Fruit fly (Drosophila melanogaster) whole organism, embryonic: ENCODE results near the gene COX5B.

Source experiments
- Atf3 ChIP-seq: fragments of 200-800 bp; sonication (Bioruptor generic); optimal IDR thresholded peaks from 3 replicates; lab custom pipeline; 2016; ENCODE audit warnings: missing biosample characterization, missing genetic modification characterization
- Bgb ChIP-seq: fragments of 200-800 bp; sonication (Bioruptor generic); IDR thresholded peaks from 2 replicates; pipeline ENCODE4 v1.3.6; 2022; ENCODE audit warnings: missing biosample characterization, missing genetic modification characterization; ENCODE audit not compliant: partially characterized antibody
- C15 ChIP-seq: fragments of 200-800 bp; sonication (Bioruptor generic); IDR thresholded peaks from 3 replicates; pipeline ENCODE4 v1.3.6; 2022; ENCODE audit warnings: missing biosample characterization, missing genetic modification characterization
- CG12391 ChIP-seq: fragments of 200-800 bp; sonication (Bioruptor generic); optimal IDR thresholded peaks from 3 replicates; lab custom pipeline; 2018; ENCODE audit warnings: missing biosample characterization, mild to moderate bottlenecking, missing genetic modification characterization, moderate library complexity
- CG12769 ChIP-seq: fragments of 200-800 bp; sonication (Bioruptor generic); optimal IDR thresholded peaks from 2 replicates; lab custom pipeline; 2019; ENCODE audit warnings: missing biosample characterization, mild to moderate bottlenecking, missing genetic modification characterization, moderate library complexity
- CG13287 ChIP-seq: fragments of 200-800 bp; sonication (Bioruptor generic); IDR thresholded peaks from 2 replicates; pipeline ENCODE4 v1.3.6; 2022; ENCODE audit warnings: missing biosample characterization, missing genetic modification characterization; ENCODE audit not compliant: partially characterized antibody
- CG13624 ChIP-seq: fragments of 200-800 bp; sonication (Bioruptor generic); optimal IDR thresholded peaks from 2 replicates; lab custom pipeline; 2016; ENCODE audit warnings: missing biosample characterization, missing genetic modification characterization
- CG13775 ChIP-seq: fragments of 200-800 bp; sonication (Bioruptor generic); optimal IDR thresholded peaks from 3 replicates; lab custom pipeline; 2017; ENCODE audit warnings: missing biosample characterization, mild to moderate bottlenecking, missing genetic modification characterization
- CG14014 ChIP-seq: fragments of 200-800 bp; sonication (Bioruptor generic); IDR thresholded peaks from 2 replicates; pipeline ENCODE4 v1.3.6; 2022; ENCODE audit warnings: missing biosample characterization, missing genetic modification characterization
- CG15269 ChIP-seq: fragments of 200-800 bp; sonication (Bioruptor generic); optimal IDR thresholded peaks from 2 replicates; lab custom pipeline; 2018; ENCODE audit warnings: missing biosample characterization, mild to moderate bottlenecking, missing genetic modification characterization, moderate library complexity
- CG15696 ChIP-seq: fragments of 200-800 bp; sonication (Bioruptor generic); optimal IDR thresholded peaks from 2 replicates; lab custom pipeline; 2019; ENCODE audit warnings: missing biosample characterization, mild to moderate bottlenecking, missing genetic modification characterization, moderate library complexity
- CG16779 ChIP-seq: fragments of 200-800 bp; sonication (Bioruptor generic); IDR thresholded peaks from 2 replicates; pipeline ENCODE4 v1.3.6; 2022; ENCODE audit warnings: missing biosample characterization, missing genetic modification characterization
- CG17359 ChIP-seq: fragments of 200-800 bp; sonication (Bioruptor generic); optimal IDR thresholded peaks from 3 replicates; lab custom pipeline; 2018; ENCODE audit warnings: missing biosample characterization, mild to moderate bottlenecking, missing genetic modification characterization, moderate library complexity
- CG42726 ChIP-seq: fragments of 200-800 bp; sonication (Bioruptor generic); IDR thresholded peaks from 2 replicates; pipeline ENCODE4 v1.3.6; 2022; ENCODE audit warnings: missing biosample characterization, missing genetic modification characterization; ENCODE audit not compliant: partially characterized antibody
- CG4328 ChIP-seq: fragments of 200-800 bp; sonication (Bioruptor generic); optimal IDR thresholded peaks from 3 replicates; lab custom pipeline; 2017; ENCODE audit warnings: missing biosample characterization, missing genetic modification reagents, missing genetic modification characterization
- CG43689 ChIP-seq: fragments of 200-800 bp; sonication (Bioruptor generic); IDR thresholded peaks from 2 replicates; pipeline ENCODE4 v1.3.6; 2022; ENCODE audit warnings: missing biosample characterization, missing genetic modification characterization
- CG4404 ChIP-seq: fragments of 200-800 bp; sonication (Bioruptor generic); IDR thresholded peaks from 2 replicates; pipeline ENCODE4 v1.3.6; 2022; ENCODE audit warnings: missing biosample characterization, missing genetic modification characterization
- CG4617 ChIP-seq: fragments of 200-800 bp; sonication (Bioruptor generic); optimal IDR thresholded peaks from 3 replicates; lab custom pipeline; 2016; ENCODE audit warnings: missing biosample characterization, missing genetic modification characterization, borderline replicate concordance
- CG8924 ChIP-seq: fragments of 200-800 bp; optimal IDR thresholded peaks from 3 replicates; lab custom pipeline; 2019; ENCODE audit warnings: missing biosample characterization, mild to moderate bottlenecking, missing genetic modification characterization, moderate library complexity
- CTCF ChIP-seq: fragments of 200-800 bp; sonication (Bioruptor generic); optimal IDR thresholded peaks from 2 replicates; lab custom pipeline; 2017; ENCODE audit warnings: missing biosample characterization, mild to moderate bottlenecking, missing genetic modification characterization, moderate library complexity
- GATAe ChIP-seq: fragments of 200-800 bp; sonication (Bioruptor generic); conservative IDR thresholded peaks from 2 replicates; pipeline ENCODE4 v1.3.6; 2022; ENCODE audit warnings: missing biosample characterization, missing genetic modification characterization
- HHEX ChIP-seq: fragments of 200-800 bp; sonication (Bioruptor generic); optimal IDR thresholded peaks from 3 replicates; lab custom pipeline; 2017; ENCODE audit warnings: missing biosample characterization, mild to moderate bottlenecking, missing genetic modification characterization, missing genetic modification reagents
- HLH4C ChIP-seq: fragments of 200-800 bp; sonication (Bioruptor generic); IDR thresholded peaks from 3 replicates; pipeline ENCODE4 v1.3.6; 2022; ENCODE audit warnings: missing biosample characterization, missing genetic modification characterization; ENCODE audit not compliant: partially characterized antibody
- Lim3 ChIP-seq: fragments of 200-800 bp; sonication (Bioruptor generic); IDR thresholded peaks from 2 replicates; pipeline ENCODE4 v1.3.6; 2022; ENCODE audit warnings: missing biosample characterization, missing genetic modification characterization
- Neu2 ChIP-seq: fragments of 200-800 bp; sonication (Bioruptor generic); optimal IDR thresholded peaks from 3 replicates; lab custom pipeline; 2016; ENCODE audit warnings: missing biosample characterization, missing genetic modification characterization, borderline replicate concordance
- PHDP ChIP-seq: fragments of 200-800 bp; sonication (Bioruptor generic); optimal IDR thresholded peaks from 3 replicates; lab custom pipeline; 2018; ENCODE audit warnings: missing biosample characterization, mild to moderate bottlenecking, missing genetic modification characterization, moderate library complexity
- Taf1 ChIP-seq: fragments of 200-800 bp; sonication (Bioruptor generic); IDR thresholded peaks from 2 replicates; pipeline ENCODE4 v1.3.6; 2022; ENCODE audit warnings: missing biosample characterization, missing genetic modification characterization
- Tbp ChIP-seq: fragments of >200 bp; optimal IDR thresholded peaks from 2 replicates; lab custom pipeline; 2018; ENCODE audit warnings: missing biosample characterization, missing genetic modification characterization
- ara ChIP-seq: fragments of 200-800 bp; sonication (Bioruptor generic); IDR thresholded peaks from 2 replicates; pipeline ENCODE4 v1.3.6; 2022; ENCODE audit warnings: missing biosample characterization, missing genetic modification characterization
- bowl ChIP-seq: fragments of 200-800 bp; sonication (Bioruptor generic); IDR thresholded peaks from 2 replicates; pipeline ENCODE4 v1.3.6; 2022; ENCODE audit warnings: missing biosample characterization, missing genetic modification characterization
- crp ChIP-seq, 2 experiments: fragments of 200-800 bp; sonication (Bioruptor generic); optimal IDR thresholded peaks; 2 replicates in 1 of 2; 3 replicates in 1 of 2; lab custom pipeline; 2017; ENCODE audit warnings: missing biosample characterization in 2 of 2, missing genetic modification characterization in 2 of 2, mild to moderate bottlenecking in 1 of 2, moderate library complexity in 1 of 2
- fd102C ChIP-seq: fragments of 200-800 bp; sonication (Bioruptor generic); optimal IDR thresholded peaks from 2 replicates; lab custom pipeline; 2018; ENCODE audit warnings: missing biosample characterization, mild to moderate bottlenecking, missing genetic modification characterization, moderate library complexity
- gfzf ChIP-seq: fragments of 200-800 bp; sonication (Bioruptor generic); optimal IDR thresholded peaks from 2 replicates; lab custom pipeline; 2016; ENCODE audit warnings: missing biosample characterization, mild to moderate bottlenecking, missing genetic modification characterization, moderate library complexity
- gsb-n ChIP-seq: fragments of 200-800 bp; sonication (Bioruptor generic); optimal IDR thresholded peaks from 3 replicates; lab custom pipeline; 2018; ENCODE audit warnings: missing biosample characterization, mild to moderate bottlenecking, missing genetic modification characterization
- kay ChIP-seq: fragments of 200-800 bp; sonication (Bioruptor generic); optimal IDR thresholded peaks from 2 replicates; lab custom pipeline; 2016; ENCODE audit warnings: missing biosample characterization, missing genetic modification characterization
- mam ChIP-seq: fragments of 200-800 bp; sonication (Bioruptor generic); optimal IDR thresholded peaks from 3 replicates; lab custom pipeline; 2016; ENCODE audit warnings: missing biosample characterization, missing genetic modification characterization
- mld ChIP-seq: fragments of 200-800 bp; sonication (Bioruptor generic); IDR thresholded peaks from 3 replicates; pipeline ENCODE4 v1.3.6; 2022; ENCODE audit warnings: missing biosample characterization, missing genetic modification characterization; ENCODE audit not compliant: partially characterized antibody
- oc ChIP-seq: fragments of 200-800 bp; sonication (Bioruptor generic); optimal IDR thresholded peaks from 2 replicates; lab custom pipeline; 2018; ENCODE audit warnings: missing biosample characterization, mild to moderate bottlenecking, missing genetic modification characterization, moderate library complexity
- pfk ChIP-seq: fragments of 200-800 bp; sonication (Bioruptor generic); optimal IDR thresholded peaks from 2 replicates; lab custom pipeline; 2018; ENCODE audit warnings: missing biosample characterization, mild to moderate bottlenecking, missing genetic modification characterization, moderate library complexity
- pzg ChIP-seq: fragments of 200-800 bp; sonication (Bioruptor generic); optimal IDR thresholded peaks from 3 replicates; lab custom pipeline; 2018; ENCODE audit warnings: missing biosample characterization, mild to moderate bottlenecking, missing genetic modification characterization, moderate library complexity
- sr ChIP-seq: fragments of 200-800 bp; sonication (Bioruptor generic); IDR thresholded peaks from 3 replicates; pipeline ENCODE4 v1.3.6; 2022; ENCODE audit warnings: missing biosample characterization, missing genetic modification characterization
- stwl ChIP-seq: fragments of 200-800 bp; sonication (Bioruptor generic); optimal IDR thresholded peaks from 3 replicates; lab custom pipeline; 2018; ENCODE audit warnings: missing biosample characterization, mild to moderate bottlenecking, missing genetic modification characterization, moderate library complexity
- tgo ChIP-seq: fragments of 200-800 bp; sonication (Bioruptor generic); IDR thresholded peaks from 3 replicates; pipeline ENCODE4 v1.3.6; 2022; ENCODE audit warnings: missing biosample characterization, missing genetic modification characterization
- tll ChIP-seq, 2 experiments: fragments of 200-800 bp in 1 of 2; fragments of >200 bp in 1 of 2; sonication (Bioruptor generic) in 1 of 2; optimal IDR thresholded peaks; 2 replicates each; lab custom pipeline; 2017 to 2019; ENCODE audit warnings: missing biosample characterization in 2 of 2, missing genetic modification characterization in 2 of 2, mild to moderate bottlenecking in 1 of 2, moderate library complexity in 1 of 2
- trh ChIP-seq: fragments of 200-800 bp; sonication (Bioruptor generic); optimal IDR thresholded peaks from 2 replicates; lab custom pipeline; 2016; ENCODE audit warnings: missing biosample characterization, missing genetic modification characterization
- vfl ChIP-seq: fragments of 200-800 bp; sonication (Bioruptor generic); optimal IDR thresholded peaks from 2 replicates; lab custom pipeline; 2016; ENCODE audit warnings: missing biosample characterization, missing genetic modification characterization
- vvl ChIP-seq: fragments of 200-800 bp; sonication (Bioruptor generic); IDR thresholded peaks from 2 replicates; pipeline ENCODE4 v1.3.6; 2022; ENCODE audit warnings: missing biosample characterization, missing genetic modification characterization
- wdn ChIP-seq: fragments of 200-800 bp; sonication (Bioruptor generic); IDR thresholded peaks from 2 replicates; pipeline ENCODE4 v1.3.6; 2022; ENCODE audit warnings: missing biosample characterization, missing genetic modification characterization
- zen2 ChIP-seq: fragments of 200-800 bp; sonication (Bioruptor generic); IDR thresholded peaks from 3 replicates; pipeline ENCODE4 v1.3.6; 2022; ENCODE audit warnings: missing biosample characterization, missing genetic modification characterization; ENCODE audit not compliant: partially characterized antibody
- zfh2 ChIP-seq: fragments of 200-800 bp; sonication (Bioruptor generic); optimal IDR thresholded peaks from 2 replicates; lab custom pipeline; 2016; ENCODE audit warnings: missing biosample characterization, missing genetic modification characterization

Gene COX5B

DNA sequence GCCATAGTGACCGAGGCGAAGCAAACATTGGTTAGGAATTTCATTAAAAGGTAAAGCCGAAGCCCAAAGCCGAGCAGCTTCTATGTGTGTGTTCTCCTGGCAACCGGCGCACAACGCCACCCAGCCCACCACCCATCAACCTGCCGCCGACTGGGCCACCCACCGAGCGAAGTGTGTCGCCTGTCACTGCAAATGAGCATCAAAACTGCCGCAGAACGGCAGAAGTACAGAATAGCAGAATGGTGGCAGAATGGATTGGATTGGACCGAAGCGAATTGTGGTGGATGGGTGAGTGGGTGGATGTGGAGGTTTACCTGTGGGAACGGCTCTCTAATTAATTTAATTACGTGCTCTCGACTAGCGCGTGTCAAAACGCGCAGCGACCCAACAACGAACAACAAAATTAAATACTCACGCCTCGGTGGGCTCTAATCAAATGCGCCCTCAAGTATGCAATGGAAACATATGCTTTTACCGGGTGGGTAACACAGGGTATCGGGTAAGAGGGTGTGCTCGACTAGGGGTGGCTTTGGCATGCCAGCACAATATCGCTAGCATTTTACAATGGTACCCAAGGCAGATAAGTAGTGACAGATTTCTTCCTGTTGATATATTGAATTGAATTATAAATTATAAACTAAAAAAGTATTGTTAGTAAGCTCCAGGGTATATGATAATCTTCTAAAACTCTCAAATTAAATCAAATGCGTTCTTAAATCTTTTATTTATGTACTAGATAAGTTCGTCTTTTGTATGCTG lies 17.8 kb upstream of the COX5B start (continued):
- TF ChIP-seq CG4617 (GFP tag; lab: Kevin White, UChicago), result no peak
- no peak for TF ChIP-seq fd102C
- TF ChIP-seq CG17359 (tag; lab: Kevin White, UChicago), result no peak
- no peak for TF ChIP-seq Bgb
- no peak for TF ChIP-seq GATAe (GFP tag; lab: Robert Waterston, UW)
- no peak for TF ChIP-seq PHDP (tag; lab: Kevin White, UChicago)
- no peak for TF ChIP-seq CG12769 (tag; lab: Kevin White, UChicago)
- no peak for TF ChIP-seq Neu2 (GFP tag; lab: Kevin White, UChicago)
- TF ChIP-seq zen2 (GFP tag; lab: Robert Waterston, UW), result no peak
- no peak for TF ChIP-seq HHEX (GFP tag; lab: Kevin White, UChicago)
- TF ChIP-seq kay (GFP tag; lab: Kevin White, UChicago), result no peak
- no peak for TF ChIP-seq crp (GFP tag; optimal IDR thresholded peaks at IDR 0.05; lab: Kevin White, UChicago)
- TF ChIP-seq Taf1 (GFP tag; lab: Robert Waterston, UW), result no peak
- no peak for TF ChIP-seq mam
- TF ChIP-seq CG13624 (GFP tag; lab: Kevin White, UChicago), result no peak
- TF ChIP-seq CG8924 (tag; lab: Kevin White, UChicago), result peak; percentile 2
- no peak for TF ChIP-seq Tbp
- no peak for TF ChIP-seq Lim3
- peak; percentile 45; the same call in 2 of the 3 replicates for TF ChIP-seq HLH4C (GFP tag; lab: Robert Waterston, UW)
- peak; percentile 51 for TF ChIP-seq CG12391 (tag; lab: Kevin White, UChicago)
- TF ChIP-seq CG43689, result no peak
- no peak for TF ChIP-seq Atf3 (GFP tag; lab: Kevin White, UChicago)
- no peak for TF ChIP-seq vfl
- TF ChIP-seq CG14014 (GFP tag; lab: Robert Waterston, UW), result no peak
- no peak for TF ChIP-seq CG15696 (tag; lab: Kevin White, UChicago)
- no peak for TF ChIP-seq CG13287 (GFP tag; lab: Robert Waterston, UW)
- no peak for TF ChIP-seq pzg (GFP tag; lab: Kevin White, UChicago)
- no peak for TF ChIP-seq ara (GFP tag; lab: Robert Waterston, UW)
- TF ChIP-seq vvl (GFP tag; lab: Robert Waterston, UW), result no peak
- no peak for TF ChIP-seq pfk (GFP tag; lab: Kevin White, UChicago)
- TF ChIP-seq CG4328 (GFP tag; lab: Kevin White, UChicago), result no peak
- no peak for TF ChIP-seq sr (GFP tag; lab: Robert Waterston, UW)
- TF ChIP-seq tgo (GFP tag; lab: Robert Waterston, UW), result no peak
- peak; percentile 1 for TF ChIP-seq CG13775 (GFP tag; lab: Kevin White, UChicago)
- no peak; the same call in 2 of the 3 replicates for TF ChIP-seq mld (GFP tag; lab: Robert Waterston, UW)
- TF ChIP-seq CG15269 (tag; lab: Kevin White, UChicago), result no peak
- peak; percentile 57 for TF ChIP-seq gsb-n
- TF ChIP-seq tll (GFP tag; optimal IDR thresholded peaks at IDR 0.05; lab: Kevin White, UChicago), result no peak
- TF ChIP-seq oc (tag; lab: Kevin White, UChicago), result no peak
- TF ChIP-seq stwl (tag; lab: Kevin White, UChicago), result no peak
- TF ChIP-seq wdn, result no peak
- TF ChIP-seq CG42726 (GFP tag; lab: Robert Waterston, UW), result no peak
- TF ChIP-seq CTCF, result no peak
- TF ChIP-seq gfzf, result no peak
- no peak for TF ChIP-seq zfh2 (GFP tag; lab: Kevin White, UChicago)
- no peak for TF ChIP-seq trh (GFP tag; lab: Kevin White, UChicago)
- no peak for TF ChIP-seq CG16779 (GFP tag; lab: Robert Waterston, UW)
- TF ChIP-seq C15, result no peak
- TF ChIP-seq CG4404 (GFP tag; lab: Robert Waterston, UW), result no peak
- TF ChIP-seq bowl (GFP tag; lab: Robert Waterston, UW), result no peak
